Fruit fly (Drosophila melanogaster) whole organism, embryonic: ENCODE measurements around the gene Ire1.

ENCODE experiments used
- Awh ChIP-seq: fragments of 200-800 bp; sonication (Bioruptor generic); IDR thresholded peaks from 2 replicates; pipeline ENCODE4, ENCODE4 v1.3.6; 2022; ENCODE audit warnings: missing biosample characterization, missing genetic modification characterization
- Blimp-1 ChIP-seq: fragments of 200-800 bp; sonication (Bioruptor generic); optimal IDR thresholded peaks from 3 replicates; lab custom pipeline; 2018; ENCODE audit warnings: missing biosample characterization, missing genetic modification characterization, mild to moderate bottlenecking, moderate library complexity, missing genetic modification reagents
- CG14860 ChIP-seq: fragments of 200-800 bp; sonication (Bioruptor generic); IDR thresholded peaks from 3 replicates; pipeline ENCODE4 v1.3.6; 2022; ENCODE audit warnings: missing biosample characterization, missing genetic modification characterization; ENCODE audit not compliant: partially characterized antibody
- CG14965 ChIP-seq: fragments of 200-800 bp; sonication (Bioruptor generic); optimal IDR thresholded peaks from 2 replicates; lab custom pipeline; 2016; ENCODE audit warnings: missing biosample characterization, missing genetic modification characterization, borderline replicate concordance
- Camta ChIP-seq: fragments of 200-800 bp; sonication (Bioruptor generic); optimal IDR thresholded peaks from 2 replicates; lab custom pipeline; 2016; ENCODE audit warnings: missing biosample characterization, missing genetic modification characterization
- dmrt99B ChIP-seq: fragments of 200-800 bp; sonication (Bioruptor generic); optimal IDR thresholded peaks from 2 replicates; lab custom pipeline; 2018; ENCODE audit warnings: missing biosample characterization, mild to moderate bottlenecking, missing genetic modification characterization, moderate library complexity
- nau ChIP-seq: fragments of 200-800 bp; sonication (Bioruptor generic); optimal IDR thresholded peaks from 3 replicates; lab custom pipeline; 2017; ENCODE audit warnings: missing biosample characterization, mild to moderate bottlenecking, missing genetic modification characterization, missing genetic modification reagents
- oc ChIP-seq: fragments of 200-800 bp; sonication (Bioruptor generic); optimal IDR thresholded peaks from 2 replicates; lab custom pipeline; 2018; ENCODE audit warnings: missing biosample characterization, mild to moderate bottlenecking, missing genetic modification characterization, moderate library complexity

Gene Ire1

DNA sequence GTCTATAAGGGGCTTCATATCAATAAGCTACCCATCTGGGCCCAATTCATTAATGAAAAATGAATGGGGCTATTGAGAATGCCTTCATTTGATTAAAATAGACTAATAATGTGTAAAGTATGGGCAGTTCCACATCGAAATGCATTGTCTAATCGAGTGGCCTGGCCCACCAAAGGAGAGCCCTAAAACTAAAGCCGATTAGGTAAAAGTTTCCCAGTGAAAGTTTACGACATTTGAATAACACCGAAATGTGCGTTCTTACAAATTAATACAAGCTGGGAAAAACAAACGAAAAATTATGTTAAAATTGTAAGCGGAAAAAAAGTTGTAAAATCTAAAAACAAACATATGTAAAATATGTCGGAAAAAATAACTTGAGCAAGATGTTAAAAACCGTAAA is 56.2 kb downstream of the Ire1 start:
- TF ChIP-seq dmrt99B (tag; lab: Kevin White, UChicago): no peak
- no peak for TF ChIP-seq CG14860 (GFP tag; lab: Robert Waterston, UW)
- TF ChIP-seq nau: no peak
- TF ChIP-seq oc (tag; lab: Kevin White, UChicago): peak; percentile 69
- peak; percentile 57 for TF ChIP-seq Awh
- TF ChIP-seq Camta (GFP tag; lab: Kevin White, UChicago): no peak
- TF ChIP-seq CG14965 (GFP tag; lab: Kevin White, UChicago): no peak
- TF ChIP-seq Blimp-1: peak; percentile 51
